Fruit fly (Drosophila melanogaster) whole organism, embryonic: Measurements from ENCODE around the gene RpL37-1.

Experiments
- Asciz ChIP-seq: fragments of 200-800 bp; sonication (Bioruptor generic); optimal IDR thresholded peaks from 2 replicates; lab custom pipeline; 2017; ENCODE audit warnings: missing biosample characterization, mild to moderate bottlenecking, missing genetic modification characterization, missing genetic modification reagents
- B-H2 ChIP-seq: fragments of 200-800 bp; sonication (Bioruptor generic); optimal IDR thresholded peaks from 2 replicates; lab custom pipeline; 2018; ENCODE audit warnings: missing biosample characterization, mild to moderate bottlenecking, missing genetic modification characterization
- Bgb ChIP-seq: fragments of 200-800 bp; sonication (Bioruptor generic); IDR thresholded peaks from 2 replicates; pipeline ENCODE4 v1.3.6; 2022; ENCODE audit warnings: missing biosample characterization, missing genetic modification characterization; ENCODE audit not compliant: partially characterized antibody
- CG11695 ChIP-seq: fragments of 200-800 bp; sonication (Bioruptor generic); IDR thresholded peaks from 3 replicates; pipeline ENCODE4 v1.3.6; 2022; ENCODE audit warnings: missing biosample characterization, missing genetic modification characterization
- CG11696 ChIP-seq: fragments of 200-800 bp; sonication (Bioruptor generic); IDR thresholded peaks from 2 replicates; pipeline ENCODE4 v1.3.6; 2022; ENCODE audit warnings: missing biosample characterization, missing genetic modification characterization
- CG12071 ChIP-seq: fragments of 200-800 bp; sonication (Bioruptor generic); optimal IDR thresholded peaks from 3 replicates; lab custom pipeline; 2018; ENCODE audit warnings: missing biosample characterization, mild to moderate bottlenecking, missing genetic modification characterization
- CG12104 ChIP-seq: fragments of 200-800 bp; sonication (Bioruptor generic); optimal IDR thresholded peaks from 3 replicates; lab custom pipeline; 2016; ENCODE audit warnings: missing biosample characterization, missing genetic modification characterization
- CG12236 ChIP-seq: fragments of 200-800 bp; sonication (Bioruptor generic); optimal IDR thresholded peaks from 2 replicates; lab custom pipeline; 2016; ENCODE audit warnings: missing biosample characterization, missing genetic modification characterization
- CG12299 ChIP-seq: fragments of 200-800 bp; sonication (Bioruptor generic); optimal IDR thresholded peaks from 2 replicates; lab custom pipeline; 2018; ENCODE audit warnings: missing biosample characterization, mild to moderate bottlenecking, missing genetic modification characterization
- CG12391 ChIP-seq: fragments of 200-800 bp; sonication (Bioruptor generic); optimal IDR thresholded peaks from 3 replicates; lab custom pipeline; 2018; ENCODE audit warnings: missing biosample characterization, mild to moderate bottlenecking, missing genetic modification characterization, moderate library complexity
- CG12659 ChIP-seq: fragments of 200-800 bp; sonication (Bioruptor generic); optimal IDR thresholded peaks from 3 replicates; lab custom pipeline; 2017; ENCODE audit warnings: mild to moderate bottlenecking, missing biosample characterization, missing genetic modification reagents, missing genetic modification characterization
- CG13123 ChIP-seq: fragments of 200-800 bp; sonication (Bioruptor generic); optimal IDR thresholded peaks from 2 replicates; lab custom pipeline; 2016; ENCODE audit warnings: missing biosample characterization, missing genetic modification characterization
- CG15269 ChIP-seq: fragments of 200-800 bp; sonication (Bioruptor generic); optimal IDR thresholded peaks from 2 replicates; lab custom pipeline; 2018; ENCODE audit warnings: missing biosample characterization, mild to moderate bottlenecking, missing genetic modification characterization, moderate library complexity
- CG16815 ChIP-seq: fragments of 200-800 bp; sonication (Bioruptor generic); optimal IDR thresholded peaks from 3 replicates; lab custom pipeline; 2017; ENCODE audit warnings: missing biosample characterization, mild to moderate bottlenecking, missing genetic modification characterization
- CG17612 ChIP-seq: fragments of 200-800 bp; sonication (Bioruptor generic); IDR thresholded peaks from 2 replicates; pipeline ENCODE4 v1.3.6; 2022; ENCODE audit warnings: missing biosample characterization, missing genetic modification characterization
- CG17829 ChIP-seq: fragments of 200-800 bp; optimal IDR thresholded peaks from 2 replicates; lab custom pipeline; 2019; ENCODE audit warnings: missing biosample characterization, mild to moderate bottlenecking, missing genetic modification characterization, moderate library complexity
- CG18262 ChIP-seq: fragments of 200-800 bp; optimal IDR thresholded peaks from 3 replicates; lab custom pipeline; 2019; ENCODE audit warnings: missing biosample characterization, mild to moderate bottlenecking, missing genetic modification characterization, moderate library complexity
- CG18619 ChIP-seq: fragments of 200-800 bp; sonication (Bioruptor generic); optimal IDR thresholded peaks from 3 replicates; lab custom pipeline; 2017; ENCODE audit warnings: missing biosample characterization, mild to moderate bottlenecking, missing genetic modification characterization
- CG2678 ChIP-seq: fragments of 200-800 bp; sonication (Bioruptor generic); optimal IDR thresholded peaks from 3 replicates; lab custom pipeline; 2019; ENCODE audit warnings: missing biosample characterization, mild to moderate bottlenecking, missing genetic modification characterization, moderate library complexity
- CG2712 ChIP-seq: fragments of 200-800 bp; optimal IDR thresholded peaks from 3 replicates; lab custom pipeline; 2019; ENCODE audit warnings: missing biosample characterization, mild to moderate bottlenecking, missing genetic modification characterization, moderate library complexity
- CG5953 ChIP-seq: fragments of 200-800 bp; sonication (Bioruptor generic); IDR thresholded peaks from 2 replicates; pipeline ENCODE4 v1.3.6; 2022; ENCODE audit warnings: missing biosample characterization, missing genetic modification characterization
- CG6689 ChIP-seq: fragments of 200-800 bp; sonication (Bioruptor generic); IDR thresholded peaks from 2 replicates; pipeline ENCODE4 v1.3.6; 2022; ENCODE audit warnings: missing biosample characterization, missing genetic modification characterization
- CG7963 ChIP-seq: fragments of 200-800 bp; sonication (Bioruptor generic); IDR thresholded peaks from 3 replicates; pipeline ENCODE4 v1.3.6; 2022; ENCODE audit warnings: missing biosample characterization, missing genetic modification characterization; ENCODE audit not compliant: partially characterized antibody
- CG8388 ChIP-seq: fragments of 200-800 bp; sonication (Bioruptor generic); optimal IDR thresholded peaks from 2 replicates; lab custom pipeline; 2019; ENCODE audit warnings: missing biosample characterization, mild to moderate bottlenecking, missing genetic modification characterization, moderate library complexity
- CG8924 ChIP-seq: fragments of 200-800 bp; optimal IDR thresholded peaks from 3 replicates; lab custom pipeline; 2019; ENCODE audit warnings: missing biosample characterization, mild to moderate bottlenecking, missing genetic modification characterization, moderate library complexity
- CG9876 ChIP-seq: fragments of 200-800 bp; sonication (Bioruptor generic); optimal IDR thresholded peaks from 2 replicates; lab custom pipeline; 2016; ENCODE audit warnings: missing biosample characterization, missing genetic modification characterization
- D19A ChIP-seq: fragments of 200-800 bp; optimal IDR thresholded peaks from 3 replicates; lab custom pipeline; 2019; ENCODE audit warnings: missing biosample characterization, mild to moderate bottlenecking, missing genetic modification characterization, moderate library complexity
- Dll ChIP-seq: fragments of 200-800 bp; sonication (Bioruptor generic); IDR thresholded peaks from 4 replicates; pipeline ENCODE4 v1.3.6; 2022; ENCODE audit warnings: missing biosample characterization, missing genetic modification characterization; ENCODE audit not compliant: partially characterized antibody
- Drgx ChIP-seq: fragments of 200-800 bp; sonication (Bioruptor generic); IDR thresholded peaks from 2 replicates; pipeline ENCODE4 v1.3.6; 2022; ENCODE audit warnings: missing biosample characterization, missing genetic modification characterization
- Elba2 ChIP-seq: fragments of 200-800 bp; sonication (Bioruptor generic); optimal IDR thresholded peaks from 3 replicates; lab custom pipeline; 2016; ENCODE audit warnings: missing biosample characterization, missing genetic modification characterization
- Ets97D ChIP-seq: fragments of 200-800 bp; sonication (Bioruptor generic); optimal IDR thresholded peaks from 3 replicates; lab custom pipeline; 2016; ENCODE audit warnings: missing biosample characterization, missing genetic modification characterization
- Lhr ChIP-seq: fragments of 200-800 bp; sonication (Bioruptor generic); optimal IDR thresholded peaks from 3 replicates; lab custom pipeline; 2017; ENCODE audit warnings: mild to moderate bottlenecking, missing biosample characterization, missing genetic modification reagents, missing genetic modification characterization
- MBD-R2 ChIP-seq: fragments of 200-800 bp; sonication (Bioruptor generic); IDR thresholded peaks from 2 replicates; pipeline ENCODE4 v1.3.6; 2022; ENCODE audit warnings: missing biosample characterization, missing genetic modification characterization
- NC2α ChIP-seq: fragments of 200-800 bp; sonication (Bioruptor generic); optimal IDR thresholded peaks from 2 replicates; lab custom pipeline; 2016; ENCODE audit warnings: missing biosample characterization, missing genetic modification characterization
- NK7.1 ChIP-seq: fragments of 200-800 bp; sonication (Bioruptor generic); optimal IDR thresholded peaks from 3 replicates; lab custom pipeline; 2016; ENCODE audit warnings: missing biosample characterization, missing genetic modification characterization
- Pdp1 ChIP-seq, 2 experiments: fragments of 200-800 bp; sonication (Bioruptor generic); optimal IDR thresholded peaks; 3 replicates each; lab custom pipeline; 2016; ENCODE audit warnings: missing biosample characterization in 2 of 2, missing genetic modification characterization in 2 of 2, mild to moderate bottlenecking in 1 of 2, moderate library complexity in 1 of 2
- Sox100B ChIP-seq: fragments of 200-800 bp; sonication (Bioruptor generic); optimal IDR thresholded peaks from 3 replicates; lab custom pipeline; 2018; ENCODE audit warnings: missing biosample characterization, mild to moderate bottlenecking, missing genetic modification characterization
- Stat92E ChIP-seq, 3 experiments: fragments of >200 bp in 2 of 3; fragments of 200-800 bp in 1 of 3; sonication (Bioruptor generic) in 1 of 3; optimal IDR thresholded peaks; 2 replicates each; lab custom pipeline; 2017 to 2019; ENCODE audit warnings: missing biosample characterization in 3 of 3, missing genetic modification characterization in 3 of 3, mild to moderate bottlenecking in 1 of 3, moderate library complexity in 1 of 3
- Tbp ChIP-seq: fragments of >200 bp; optimal IDR thresholded peaks from 2 replicates; lab custom pipeline; 2018; ENCODE audit warnings: missing biosample characterization, missing genetic modification characterization
- Vsx1 ChIP-seq: fragments of 200-800 bp; sonication (Bioruptor generic); optimal IDR thresholded peaks from 2 replicates; lab custom pipeline; 2017; ENCODE audit warnings: missing biosample characterization, mild to moderate bottlenecking, missing genetic modification characterization, missing genetic modification reagents
- chif ChIP-seq, 2 experiments: fragments of 200-800 bp; sonication (Bioruptor generic); optimal IDR thresholded peaks; 3 replicates each; lab custom pipeline; 2016; ENCODE audit warnings: missing biosample characterization in 2 of 2, missing genetic modification characterization in 2 of 2
- en ChIP-seq: fragments of 200-800 bp; sonication (Bioruptor generic); optimal IDR thresholded peaks from 2 replicates; lab custom pipeline; 2016; ENCODE audit warnings: missing biosample characterization, missing genetic modification characterization
- esg ChIP-seq: fragments of 200-800 bp; sonication (Bioruptor generic); conservative IDR thresholded peaks from 2 replicates; pipeline ENCODE4 v1.3.6; 2022; ENCODE audit warnings: missing biosample characterization, missing genetic modification characterization
- gt ChIP-seq: fragments of 200-800 bp; sonication (Bioruptor generic); IDR thresholded peaks from 2 replicates; pipeline ENCODE4 v1.3.6; 2022; ENCODE audit warnings: missing biosample characterization, missing genetic modification characterization
- hb ChIP-seq: fragments of 200-800 bp; sonication (Bioruptor generic); IDR thresholded peaks from 3 replicates; pipeline ENCODE4 v1.3.6; 2022; ENCODE audit warnings: missing biosample characterization, missing genetic modification characterization; ENCODE audit not compliant: partially characterized antibody
- luna ChIP-seq: fragments of 200-800 bp; sonication (Bioruptor generic); optimal IDR thresholded peaks from 2 replicates; lab custom pipeline; 2016; ENCODE audit warnings: missing biosample characterization, missing genetic modification characterization
- mld ChIP-seq: fragments of 200-800 bp; sonication (Bioruptor generic); IDR thresholded peaks from 3 replicates; pipeline ENCODE4 v1.3.6; 2022; ENCODE audit warnings: missing biosample characterization, missing genetic modification characterization; ENCODE audit not compliant: partially characterized antibody
- sima ChIP-seq: fragments of 200-800 bp; sonication (Bioruptor generic); optimal IDR thresholded peaks from 2 replicates; lab custom pipeline; 2016; ENCODE audit warnings: missing biosample characterization, missing genetic modification characterization
- tgo ChIP-seq: fragments of 200-800 bp; sonication (Bioruptor generic); IDR thresholded peaks from 3 replicates; pipeline ENCODE4 v1.3.6; 2022; ENCODE audit warnings: missing biosample characterization, missing genetic modification characterization
- tio ChIP-seq: fragments of 200-800 bp; sonication (Bioruptor generic); optimal IDR thresholded peaks from 2 replicates; lab custom pipeline; 2017; ENCODE audit warnings: missing biosample characterization, missing genetic modification characterization, inconsistent platforms
- ttk ChIP-seq: fragments of 200-800 bp; sonication (Bioruptor generic); IDR thresholded peaks from 2 replicates; pipeline ENCODE4 v2.1.2; 2022; ENCODE audit warnings: missing biosample characterization, missing genetic modification characterization
- yki ChIP-seq: fragments of >200 bp; optimal IDR thresholded peaks from 3 replicates; lab custom pipeline; 2018

Gene RpL37-1

dm6 chrX:15121714-15122113 is 17.5 kb downstream of the RpL37-1 start (continued):
- TF ChIP-seq CG12391 (tag; lab: Kevin White, UChicago) (peak; percentile 42), Drgx (no peak), Dll (no peak), CG2678 (peak; percentile 61), Sox100B (GFP tag; lab: Kevin White, UChicago) (peak; percentile 54), CG13123 (GFP tag; lab: Kevin White, UChicago) (no peak), CG17829 (tag; lab: Kevin White, UChicago) (peak; percentile 33), CG8388 (peak; percentile 30), esg (GFP tag; lab: Robert Waterston, UW) (no peak), ttk (peak; percentile 47; the same call in 1 of the 2 replicates), Stat92E (GFP tag; optimal IDR thresholded peaks at IDR 0.05; lab: Kevin White, UChicago) (no peak), NC2α (GFP tag; lab: Kevin White, UChicago) (no peak), CG15269 (peak; percentile 47), CG18262 (peak; percentile 64), CG17612 (GFP tag; lab: Robert Waterston, UW) (no peak), Elba2 (GFP tag; lab: Kevin White, UChicago) (no peak), D19A (tag; lab: Kevin White, UChicago) (peak; percentile 41), Asciz (GFP tag; lab: Kevin White, UChicago) (peak; percentile 28), en (no peak), CG12104 (no peak), NK7.1 (GFP tag; lab: Kevin White, UChicago) (no peak), Tbp (no peak), B-H2 (GFP tag; lab: Kevin White, UChicago) (no peak), tgo (GFP tag; lab: Robert Waterston, UW) (peak; percentile 39; the same call in 1 of the 3 replicates), CG5953 (GFP tag; lab: Robert Waterston, UW) (no peak)

DNA sequence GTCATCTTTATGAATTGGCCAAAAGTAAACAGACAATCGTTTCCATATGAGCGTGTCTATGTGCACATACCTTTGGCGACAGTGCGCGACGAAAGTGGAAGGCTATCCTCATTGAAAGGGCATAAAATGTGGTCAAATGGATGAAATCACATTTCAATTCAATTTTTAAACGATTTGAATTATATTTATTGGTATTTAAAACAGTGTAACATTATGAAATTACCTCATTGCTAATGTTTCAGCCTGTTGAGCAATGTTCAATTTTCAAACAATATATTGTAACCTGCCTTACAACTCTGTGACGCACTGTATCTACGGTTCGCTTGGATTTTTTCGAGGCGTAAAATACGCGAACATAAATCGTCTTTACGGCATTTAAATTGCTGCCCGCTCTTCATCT is 19.1 kb downstream of the RpL37-1 start:
- TF ChIP-seq Lhr (no peak), CG2712 (peak; percentile 9), chif (GFP tag; optimal IDR thresholded peaks at IDR 0.05; lab: Kevin White, UChicago) (no peak), CG16815 (GFP tag; lab: Kevin White, UChicago) (peak; percentile 28), MBD-R2 (GFP tag; lab: Robert Waterston, UW) (peak; percentile 20; the same call in 1 of the 2 replicates), CG12071 (GFP tag; lab: Kevin White, UChicago) (peak; percentile 21), CG12236 (no peak), gt (no peak), CG8924 (tag; lab: Kevin White, UChicago) (peak; percentile 14), Vsx1 (no peak), tio (GFP tag; lab: Kevin White, UChicago) (peak; percentile 35), CG12659 (GFP tag; lab: Kevin White, UChicago) (peak; percentile 39), CG12299 (tag; lab: Kevin White, UChicago) (no peak), yki (lab: Kevin White, UChicago) (no peak), hb (no peak), Bgb (GFP tag; lab: Robert Waterston, UW) (no peak), CG6689 (0 out of 2 replicates have a peak, but pooled peaks have one; percentile 46), Drgx (peak; percentile 32; the same call in 1 of the 2 replicates), CG9876 (no peak), mld (GFP tag; lab: Robert Waterston, UW) (no peak), CG7963 (GFP tag; lab: Robert Waterston, UW) (no peak), CG11695 (peak; percentile 67; the same call in 2 of the 3 replicates), luna (GFP tag; lab: Kevin White, UChicago) (no peak), CG18619 (GFP tag; lab: Kevin White, UChicago) (peak; percentile 38), sima (GFP tag; lab: Kevin White, UChicago) (no peak), Ets97D (GFP tag; lab: Kevin White, UChicago) (no peak), Pdp1 (GFP tag; optimal IDR thresholded peaks at IDR 0.05; lab: Kevin White, UChicago) (peak; percentile 21 to 26), CG11696 (GFP tag; lab: Robert Waterston, UW) (no peak)
